Fruit fly (Drosophila melanogaster) whole organism, adult: ENCODE measurements around the gene CG5050.

Experiments
- CG11617 ChIP-seq: fragments of 200-800 bp; sonication (Bioruptor generic); optimal IDR thresholded peaks from 2 replicates; lab custom pipeline; 2017; ENCODE audit warnings: mild to moderate bottlenecking, missing biosample characterization, missing genetic modification reagents, missing genetic modification characterization
- CG12768 ChIP-seq: fragments of 200-800 bp; sonication (Bioruptor generic); optimal IDR thresholded peaks from 2 replicates; lab custom pipeline; 2017; ENCODE audit warnings: missing biosample characterization, missing genetic modification characterization, mild to moderate bottlenecking, moderate library complexity, missing genetic modification reagents
- CG14711 ChIP-seq: fragments of 200-800 bp; sonication (Bioruptor generic); optimal IDR thresholded peaks from 2 replicates; lab custom pipeline; 2018; ENCODE audit warnings: missing biosample characterization, mild to moderate bottlenecking, missing genetic modification characterization, moderate library complexity
- CG1620 ChIP-seq: fragments of 200-800 bp; sonication (Bioruptor generic); optimal IDR thresholded peaks from 2 replicates; lab custom pipeline; 2016; ENCODE audit warnings: missing biosample characterization, missing genetic modification characterization
- CG33017 ChIP-seq: fragments of 200-800 bp; sonication (Bioruptor generic); optimal IDR thresholded peaks from 2 replicates; lab custom pipeline; 2018; ENCODE audit warnings: missing biosample characterization, mild to moderate bottlenecking, missing genetic modification characterization, moderate library complexity
- CG5204 ChIP-seq: fragments of 200-800 bp; sonication (Bioruptor generic); optimal IDR thresholded peaks from 2 replicates; lab custom pipeline; 2016; ENCODE audit warnings: missing biosample characterization, missing genetic modification characterization
- CG7045 ChIP-seq: fragments of 200-800 bp; sonication (Bioruptor generic); optimal IDR thresholded peaks from 2 replicates; lab custom pipeline; 2017; ENCODE audit warnings: missing biosample characterization, mild to moderate bottlenecking, missing genetic modification characterization
- CG7101 ChIP-seq: fragments of 200-800 bp; sonication (Bioruptor generic); optimal IDR thresholded peaks from 2 replicates; lab custom pipeline; 2018; ENCODE audit warnings: missing biosample characterization, mild to moderate bottlenecking, missing genetic modification characterization, moderate library complexity
- Clk ChIP-seq: fragments of 200-800 bp; sonication (Bioruptor generic); optimal IDR thresholded peaks from 2 replicates; lab custom pipeline; 2017; ENCODE audit warnings: missing biosample characterization, missing genetic modification characterization
- Crg-1 ChIP-seq: fragments of 200-800 bp; sonication (Bioruptor generic); optimal IDR thresholded peaks from 2 replicates; lab custom pipeline; 2016; ENCODE audit warnings: missing biosample characterization, missing genetic modification characterization
- Hr96 ChIP-seq: fragments of 200-800 bp; sonication (Bioruptor generic); optimal IDR thresholded peaks from 2 replicates; lab custom pipeline; 2016; ENCODE audit warnings: missing biosample characterization, missing genetic modification characterization
- Mnt ChIP-seq: fragments of 200-800 bp; sonication (Bioruptor generic); optimal IDR thresholded peaks from 2 replicates; lab custom pipeline; 2016; ENCODE audit warnings: missing biosample characterization, mild to moderate bottlenecking, missing genetic modification characterization
- bab1 ChIP-seq: fragments of 200-800 bp; sonication (Bioruptor generic); optimal IDR thresholded peaks from 3 replicates; lab custom pipeline; 2019; ENCODE audit warnings: missing biosample characterization, mild to moderate bottlenecking, missing genetic modification characterization, moderate library complexity
- cic ChIP-seq: fragments of 200-800 bp; sonication (Bioruptor generic); optimal IDR thresholded peaks from 2 replicates; lab custom pipeline; 2017; ENCODE audit warnings: missing biosample characterization, mild to moderate bottlenecking, missing genetic modification characterization, moderate library complexity
- cnc ChIP-seq, 2 experiments: fragments of >200 bp; optimal IDR thresholded peaks; 2 replicates each; lab custom pipeline; 2017
- kay ChIP-seq: fragments of 200-800 bp; sonication (Bioruptor generic); peaks from one replicate; lab custom pipeline; 2016; ENCODE audit warnings: missing biosample characterization, missing genetic modification characterization, borderline replicate concordance
- ovo ChIP-seq: fragments of 200-800 bp; sonication (Bioruptor generic); optimal IDR thresholded peaks from 2 replicates; lab custom pipeline; 2016; ENCODE audit warnings: missing biosample characterization, missing genetic modification characterization
- pad ChIP-seq: fragments of 200-800 bp; sonication (Bioruptor generic); optimal IDR thresholded peaks from 3 replicates; lab custom pipeline; 2017; ENCODE audit warnings: missing biosample characterization, missing genetic modification characterization, mild to moderate bottlenecking, moderate library complexity, missing genetic modification reagents
- tj ChIP-seq: fragments of 200-800 bp; sonication (Bioruptor generic); optimal IDR thresholded peaks from 3 replicates; lab custom pipeline; 2017; ENCODE audit warnings: missing biosample characterization, mild to moderate bottlenecking, missing genetic modification characterization, moderate library complexity
- toe ChIP-seq: fragments of 200-800 bp; sonication (Bioruptor generic); optimal IDR thresholded peaks from 2 replicates; lab custom pipeline; 2016; ENCODE audit warnings: missing biosample characterization, missing genetic modification characterization

The CG5050 gene

dm6 chr2L:17452624-17453023 is at the start of gene CG5050:
Gene CG5050, plus strand, starts transcription at chr2L:17452924.
- TF ChIP-seq kay (GFP tag; lab: Kevin White, UChicago) = no peak
- no peak for TF ChIP-seq ovo (GFP tag; lab: Kevin White, UChicago)
- TF ChIP-seq tj (GFP tag; lab: Kevin White, UChicago) = no peak
- no peak for TF ChIP-seq CG7045 (GFP tag; lab: Kevin White, UChicago)
- no peak for TF ChIP-seq CG14711 (tag; lab: Kevin White, UChicago)
- TF ChIP-seq CG33017 (tag; lab: Kevin White, UChicago) = no peak
- TF ChIP-seq cic = no peak
- TF ChIP-seq CG5204 (GFP tag; lab: Kevin White, UChicago) = no peak
- TF ChIP-seq Clk (GFP tag; lab: Kevin White, UChicago) = no peak
- TF ChIP-seq Crg-1 (GFP tag; lab: Kevin White, UChicago) = no peak
- no peak for TF ChIP-seq CG11617
- TF ChIP-seq Mnt (GFP tag; lab: Kevin White, UChicago) = no peak
- no peak for TF ChIP-seq pad
- no peak for TF ChIP-seq CG1620
- TF ChIP-seq bab1 = no peak
- TF ChIP-seq CG12768 = no peak
- TF ChIP-seq toe (GFP tag; lab: Kevin White, UChicago) = no peak
- TF ChIP-seq cnc (optimal IDR thresholded peaks at IDR 0.05; lab: Kevin White, UChicago) = no peak
- no peak for TF ChIP-seq CG7101 (tag; lab: Kevin White, UChicago)
- TF ChIP-seq Hr96 (GFP tag; lab: Kevin White, UChicago) = no peak

- TF ChIP-seq cic (peak; percentile 33), toe (GFP tag; lab: Kevin White, UChicago) (peak; percentile 78), bab1 (peak; percentile 67), ovo (GFP tag; lab: Kevin White, UChicago) (peak; percentile 74), Mnt (GFP tag; lab: Kevin White, UChicago) (peak; percentile 78), cnc (optimal IDR thresholded peaks at IDR 0.05; lab: Kevin White, UChicago) (no peak), CG5204 (GFP tag; lab: Kevin White, UChicago) (no peak), Crg-1 (GFP tag; lab: Kevin White, UChicago) (peak; percentile 61), CG33017 (tag; lab: Kevin White, UChicago) (peak; percentile 73), CG11617 (peak; percentile 78), tj (GFP tag; lab: Kevin White, UChicago) (peak; percentile 92), CG1620 (peak; percentile 77), CG7045 (GFP tag; lab: Kevin White, UChicago) (peak; percentile 79), CG7101 (tag; lab: Kevin White, UChicago) (peak; percentile 85), CG14711 (tag; lab: Kevin White, UChicago) (peak; percentile 77), CG12768 (peak; percentile 73), Clk (GFP tag; lab: Kevin White, UChicago) (peak; percentile 74), pad (peak; percentile 65), Hr96 (GFP tag; lab: Kevin White, UChicago) (peak; percentile 73), kay (GFP tag; lab: Kevin White, UChicago) (no peak)
Measured at dm6 chr2L:17410358-17410757, 42.4 kb upstream of the CG5050 start, which contains the start of the genes Polr2J and CG15141. Gene Polr2J, minus strand, starts transcription at chr2L:17410406. Gene CG15141, plus strand, starts transcription at chr2L:17410641.

dm6 chr2L:17412533-17412932 is 40.2 kb upstream of the CG5050 start, which contains the start of gene Rsph9:
Gene Rsph9, minus strand, starts transcription at chr2L:17412633.
- TF ChIP-seq tj (GFP tag; lab: Kevin White, UChicago) (no peak), CG12768 (no peak), CG1620 (no peak), Clk (GFP tag; lab: Kevin White, UChicago) (no peak), CG7045 (GFP tag; lab: Kevin White, UChicago) (no peak), Hr96 (GFP tag; lab: Kevin White, UChicago) (no peak), bab1 (no peak), CG5204 (GFP tag; lab: Kevin White, UChicago) (no peak), Crg-1 (GFP tag; lab: Kevin White, UChicago) (no peak)

dm6 chr2L:17420419-17420818 is 32.3 kb upstream of the CG5050 start:
- no peak for TF ChIP-seq cnc (optimal IDR thresholded peaks at IDR 0.05; lab: Kevin White, UChicago)
- peak; percentile 55 for TF ChIP-seq kay (GFP tag; lab: Kevin White, UChicago)

- TF ChIP-seq tj (GFP tag; lab: Kevin White, UChicago) = no peak
- TF ChIP-seq Hr96 (GFP tag; lab: Kevin White, UChicago) = no peak
- no peak for TF ChIP-seq toe (GFP tag; lab: Kevin White, UChicago)
- TF ChIP-seq cic = no peak
- no peak for TF ChIP-seq CG12768
- no peak for TF ChIP-seq kay (GFP tag; lab: Kevin White, UChicago)
- TF ChIP-seq CG14711 (tag; lab: Kevin White, UChicago) = no peak
- no peak for TF ChIP-seq pad
- TF ChIP-seq cnc (optimal IDR thresholded peaks at IDR 0.05; lab: Kevin White, UChicago) = no peak
Measured at dm6 chr2L:17421366-17421765, 31.4 kb upstream of the CG5050 start.

- no peak for TF ChIP-seq bab1
- TF ChIP-seq Clk (GFP tag; lab: Kevin White, UChicago) = no peak
- no peak for TF ChIP-seq CG7045 (GFP tag; lab: Kevin White, UChicago)
- TF ChIP-seq tj (GFP tag; lab: Kevin White, UChicago) = no peak
Measured at dm6 chr2L:17422089-17422488, 30.6 kb upstream of the CG5050 start.

- TF ChIP-seq tj (GFP tag; lab: Kevin White, UChicago) (no peak), pad (no peak), ovo (GFP tag; lab: Kevin White, UChicago) (no peak)
Measured at dm6 chr2L:17425005-17425404, 27.7 kb upstream of the CG5050 start.
